Fruit fly (Drosophila melanogaster) whole organism, adult: ENCODE results near the gene ScsbetaG.

Experiments used
- kay ChIP-seq: fragments of 200-800 bp; sonication (Bioruptor generic); peaks from one replicate; lab custom pipeline; 2016; ENCODE audit warnings: missing biosample characterization, missing genetic modification characterization, borderline replicate concordance
- ovo ChIP-seq: fragments of 200-800 bp; sonication (Bioruptor generic); optimal IDR thresholded peaks from 2 replicates; lab custom pipeline; 2016; ENCODE audit warnings: missing biosample characterization, missing genetic modification characterization

- TF ChIP-seq kay (GFP tag; lab: Kevin White, UChicago) (peak; percentile 81), ovo (GFP tag; lab: Kevin White, UChicago) (no peak)
Observed at dm6 chr3L:5575524-5575923, 12.0 kb upstream of the ScsbetaG start.
